Worm (Caenorhabditis elegans) whole organism, young adult: Measurements from ENCODE around the gene T04A8.13.

ENCODE experiments used
- B0035.1 ChIP-seq: sonication (generic microtip); optimal IDR thresholded peaks from 2 replicates; lab custom pipeline; 2016; ENCODE audit warnings: missing genetic modification characterization, mild to moderate bottlenecking, missing compliant biosample characterization, missing genotype, missing genetic modification reagents
- B0261.1 ChIP-seq: sonication (generic microtip); optimal IDR thresholded peaks from 2 replicates; lab custom pipeline; 2016; ENCODE audit warnings: mild to moderate bottlenecking, missing genetic modification characterization, moderate library complexity, missing compliant biosample characterization
- B0336.3 ChIP-seq: fragments of 200-800 bp; sonication (Bioruptor generic); IDR thresholded peaks from 2 replicates; pipeline ENCODE4 v1.3.6; 2022; ENCODE audit warnings: missing genetic modification characterization, missing compliant biosample characterization
- C06A6.2 ChIP-seq: fragments of 200-800 bp; sonication (Bioruptor generic); conservative IDR thresholded peaks from 2 replicates; pipeline ENCODE4 v1.3.6; 2022; ENCODE audit warnings: missing genetic modification characterization, missing compliant biosample characterization
- C17E4.6 ChIP-seq: fragments of 200-800 bp; sonication (Bioruptor generic); IDR thresholded peaks from 2 replicates; pipeline ENCODE4 v1.3.6; 2022; ENCODE audit warnings: missing genetic modification reagents, missing genetic modification characterization, missing compliant biosample characterization
- F22D6.2 ChIP-seq: sonication (generic microtip); optimal IDR thresholded peaks from 2 replicates; lab custom pipeline; 2016; ENCODE audit warnings: mild to moderate bottlenecking, missing genetic modification characterization, missing compliant biosample characterization
- F23B12.7 ChIP-seq: sonication (generic microtip); optimal IDR thresholded peaks from 2 replicates; lab custom pipeline; 2017; ENCODE audit warnings: missing genetic modification characterization, mild to moderate bottlenecking, missing compliant biosample characterization, antibody characterized with exemption, moderate library complexity; ENCODE audit not compliant: insufficient read depth
- F55B11.4 ChIP-seq: sonication (generic microtip); optimal IDR thresholded peaks from 2 replicates; lab custom pipeline; 2016; ENCODE audit warnings: missing compliant biosample characterization, missing genetic modification characterization, borderline replicate concordance; ENCODE audit not compliant: insufficient read depth
- F57C9.4 ChIP-seq: sonication (generic microtip); optimal IDR thresholded peaks from 2 replicates; lab custom pipeline; 2017; ENCODE audit warnings: mild to moderate bottlenecking, missing genetic modification characterization, missing compliant biosample characterization
- T26A5.8 ChIP-seq: sonication (generic microtip); optimal IDR thresholded peaks from 2 replicates; lab custom pipeline; 2016; ENCODE audit warnings: missing genetic modification characterization, missing compliant biosample characterization
- Y53G8AR.9 ChIP-seq: fragments of 200-800 bp; sonication (Bioruptor generic); conservative IDR thresholded peaks from 2 replicates; pipeline ENCODE4 v1.3.6; 2022; ENCODE audit warnings: missing genetic modification reagents, missing genetic modification characterization, missing compliant biosample characterization
- Y67H2A.10 ChIP-seq: fragments of 200-800 bp; sonication (Bioruptor generic); conservative IDR thresholded peaks from 2 replicates; pipeline ENCODE4 v1.3.6; 2022; ENCODE audit warnings: missing genetic modification reagents, missing genetic modification characterization, missing compliant biosample characterization
- Y79H2A.3 ChIP-seq: fragments of 200-800 bp; sonication (Bioruptor generic); conservative IDR thresholded peaks from 2 replicates; pipeline ENCODE4 v1.3.6; 2022; ENCODE audit warnings: missing genetic modification reagents, missing genetic modification characterization, missing compliant biosample characterization
- Y95B8A.8 ChIP-seq: fragments of 200-800 bp; sonication (Bioruptor generic); IDR thresholded peaks from 2 replicates; pipeline ENCODE4 v1.3.6; 2022; ENCODE audit warnings: missing genetic modification reagents, missing genetic modification characterization, missing compliant biosample characterization
- ama-1 ChIP-seq, 3 experiments: fragments of 150-350 bp in 1 of 3; sonication (generic microtip) in 2 of 3; optimal IDR thresholded peaks; 2 replicates each; lab custom pipeline; 2014 to 2018; ENCODE audit warnings: missing biosample characterization in 2 of 3, missing genetic modification characterization in 2 of 3, missing genetic modification reagents in 2 of 3
- aptf-2 ChIP-seq: fragments of 200-800 bp; sonication (Bioruptor generic); conservative IDR thresholded peaks from 2 replicates; pipeline ENCODE4 v1.3.6; 2022; ENCODE audit warnings: missing genetic modification reagents, missing genetic modification characterization, missing compliant biosample characterization
- athp-1 ChIP-seq: sonication (generic microtip); optimal IDR thresholded peaks from 2 replicates; lab custom pipeline; 2017; ENCODE audit warnings: mild to moderate bottlenecking, missing genetic modification characterization, missing compliant biosample characterization
- bed-1 ChIP-seq: fragments of 200-800 bp; sonication (Bioruptor generic); IDR thresholded peaks from 2 replicates; pipeline ENCODE4 v1.3.6; 2022; ENCODE audit warnings: missing genetic modification reagents, missing genetic modification characterization, missing compliant biosample characterization
- bed-2 ChIP-seq: fragments of 200-800 bp; sonication (Bioruptor generic); IDR thresholded peaks from 2 replicates; pipeline ENCODE4 v1.3.6; 2022; ENCODE audit warnings: missing genetic modification reagents, missing genetic modification characterization, missing compliant biosample characterization
- cebp-1 ChIP-seq, 2 experiments: fragments of 200-800 bp in 1 of 2; sonication (Bioruptor generic) in 1 of 2; sonication (generic microtip) in 1 of 2; IDR thresholded peaks in 1 of 2; optimal IDR thresholded peaks in 1 of 2; 2 replicates each; pipeline versions ENCODE4 v1.3.6 to Lab custom; 2017 to 2022; ENCODE audit warnings: missing compliant biosample characterization in 2 of 2, missing genetic modification characterization in 2 of 2, mild to moderate bottlenecking in 1 of 2, missing genetic modification reagents in 1 of 2, moderate library complexity in 1 of 2
- dpl-1 ChIP-seq: fragments of 150-350 bp; optimal IDR thresholded peaks from 2 replicates; lab custom pipeline; 2014; ENCODE audit warnings: missing biosample characterization, missing genetic modification reagents, missing genetic modification characterization
- egl-44 ChIP-seq: fragments of 200-800 bp; sonication (Bioruptor generic); IDR thresholded peaks from 2 replicates; pipeline ENCODE4 v1.3.6; 2022; ENCODE audit warnings: missing genetic modification reagents, missing genetic modification characterization, missing compliant biosample characterization
- egrh-3 ChIP-seq: fragments of 200-800 bp; sonication (Bioruptor generic); IDR thresholded peaks from 2 replicates; pipeline ENCODE4 v1.3.6; 2022; ENCODE audit warnings: missing genetic modification reagents, missing genetic modification characterization, missing compliant biosample characterization
- hlh-12 ChIP-seq: sonication (generic microtip); optimal IDR thresholded peaks from 2 replicates; lab custom pipeline; 2016; ENCODE audit warnings: missing genetic modification characterization, missing compliant biosample characterization
- hmg-20 ChIP-seq: fragments of 200-800 bp; sonication (Bioruptor generic); IDR thresholded peaks from 2 replicates; pipeline ENCODE4 v1.3.6; 2022; ENCODE audit warnings: missing genetic modification reagents, missing genetic modification characterization, missing compliant biosample characterization
- lin-26 ChIP-seq: fragments of 200-800 bp; sonication (Bioruptor generic); IDR thresholded peaks from 2 replicates; pipeline ENCODE4 v1.3.6; 2022; ENCODE audit warnings: missing genetic modification reagents, missing genetic modification characterization, missing compliant biosample characterization
- lin-40 ChIP-seq: sonication (generic microtip); optimal IDR thresholded peaks from 2 replicates; lab custom pipeline; 2016; ENCODE audit warnings: missing genetic modification characterization, mild to moderate bottlenecking, missing compliant biosample characterization, missing genotype, missing genetic modification reagents
- lsy-27 ChIP-seq: sonication (generic microtip); optimal IDR thresholded peaks from 2 replicates; lab custom pipeline; 2017; ENCODE audit warnings: missing genetic modification characterization, mild to moderate bottlenecking, missing compliant biosample characterization, antibody characterized with exemption, missing genotype, borderline replicate concordance; ENCODE audit not compliant: insufficient read depth
- madf-3 ChIP-seq: fragments of 200-800 bp; sonication (Bioruptor generic); IDR thresholded peaks from 2 replicates; pipeline ENCODE4 v1.3.6; 2022; ENCODE audit warnings: missing genetic modification reagents, missing genetic modification characterization, missing compliant biosample characterization
- nfya-2 ChIP-seq: fragments of 200-800 bp; sonication (Bioruptor generic); IDR thresholded peaks from 2 replicates; pipeline ENCODE4 v1.3.6; 2022; ENCODE audit warnings: missing genetic modification reagents, missing genetic modification characterization, missing compliant biosample characterization
- nfyb-1 ChIP-seq: fragments of 200-800 bp; sonication (Bioruptor generic); IDR thresholded peaks from 2 replicates; pipeline ENCODE4 v1.3.6; 2022; ENCODE audit warnings: missing genetic modification reagents, missing genetic modification characterization, missing compliant biosample characterization
- nhr-179 ChIP-seq: sonication (generic microtip); optimal IDR thresholded peaks from 2 replicates; lab custom pipeline; 2016; ENCODE audit warnings: mild to moderate bottlenecking, missing genetic modification characterization, missing compliant biosample characterization
- nhr-27 ChIP-seq: fragments of 200-800 bp; sonication (Bioruptor generic); optimal IDR thresholded peaks from 2 replicates; lab custom pipeline; 2018; ENCODE audit warnings: mild to moderate bottlenecking, missing genetic modification characterization, moderate library complexity, missing compliant biosample characterization
- nhr-80 ChIP-seq: sonication (generic microtip); optimal IDR thresholded peaks from 2 replicates; lab custom pipeline; 2016; ENCODE audit warnings: missing genetic modification characterization, missing compliant biosample characterization
- pha-4 ChIP-seq: fragments of 150-350 bp; sonication (generic microtip); optimal IDR thresholded peaks from 2 replicates; lab custom pipeline; 2014; ENCODE audit warnings: missing biosample characterization, missing genetic modification reagents, missing genetic modification characterization
- rec-8 ChIP-seq, 2 experiments: sonication (generic microtip); optimal IDR thresholded peaks; 2 replicates each; lab custom pipeline; 2016; ENCODE audit warnings: mild to moderate bottlenecking in 2 of 2, missing genetic modification characterization in 2 of 2, missing genetic modification reagents in 2 of 2, missing genotype in 2 of 2, missing biosample characterization in 1 of 2, missing compliant biosample characterization in 1 of 2, moderate library complexity in 1 of 2
- repo-1 ChIP-seq: sonication (generic microtip); optimal IDR thresholded peaks from 2 replicates; lab custom pipeline; 2017; ENCODE audit warnings: mild to moderate bottlenecking, missing genetic modification characterization, missing compliant biosample characterization
- sea-2 ChIP-seq: fragments of 200-800 bp; sonication (Bioruptor generic); IDR thresholded peaks from 2 replicates; pipeline ENCODE4 v1.3.6; 2022; ENCODE audit warnings: missing genetic modification characterization, missing compliant biosample characterization
- snpc-4 ChIP-seq, 5 experiments: fragments of 150-350 bp in 1 of 5; sonication (generic microtip) in 4 of 5; optimal IDR thresholded peaks; 2 replicates each; lab custom pipeline; 2014 to 2018; ENCODE audit warnings: missing genetic modification characterization in 5 of 5, missing biosample characterization in 3 of 5, antibody characterized with exemption in 2 of 5, mild to moderate bottlenecking in 2 of 5, missing compliant biosample characterization in 2 of 5, missing genotype in 2 of 5, moderate library complexity in 2 of 5, missing genetic modification reagents in 1 of 5
- tlf-1 ChIP-seq: fragments of 200-800 bp; sonication (Bioruptor generic); optimal IDR thresholded peaks from 2 replicates; lab custom pipeline; 2018; ENCODE audit warnings: mild to moderate bottlenecking, missing genetic modification characterization, missing compliant biosample characterization
- unc-130 ChIP-seq: sonication (generic microtip); optimal IDR thresholded peaks from 2 replicates; lab custom pipeline; 2016; ENCODE audit warnings: missing genetic modification reagents, missing genetic modification characterization, missing compliant biosample characterization
- unc-62 ChIP-seq: fragments of 150-350 bp; optimal IDR thresholded peaks from 2 replicates; lab custom pipeline; 2014; ENCODE audit warnings: missing biosample characterization, missing genetic modification reagents, missing genetic modification characterization
- zfh-2 ChIP-seq: fragments of 200-800 bp; sonication (Bioruptor generic); conservative IDR thresholded peaks from 2 replicates; pipeline ENCODE4 v1.3.6; 2022; ENCODE audit warnings: missing genetic modification reagents, missing genetic modification characterization, missing compliant biosample characterization
- ztf-22 ChIP-seq: fragments of 200-800 bp; sonication (Bioruptor generic); optimal IDR thresholded peaks from 2 replicates; lab custom pipeline; 2018; ENCODE audit warnings: mild to moderate bottlenecking, missing genetic modification characterization, moderate library complexity, missing compliant biosample characterization
- ztf-26 ChIP-seq: sonication (generic microtip); optimal IDR thresholded peaks from 2 replicates; lab custom pipeline; 2017; ENCODE audit warnings: missing genetic modification characterization, missing compliant biosample characterization
- ztf-3 ChIP-seq: fragments of 200-800 bp; sonication (Bioruptor generic); optimal IDR thresholded peaks from 2 replicates; lab custom pipeline; 2018; ENCODE audit warnings: mild to moderate bottlenecking, missing genetic modification characterization, missing compliant biosample characterization

Gene T04A8.13

DNA sequence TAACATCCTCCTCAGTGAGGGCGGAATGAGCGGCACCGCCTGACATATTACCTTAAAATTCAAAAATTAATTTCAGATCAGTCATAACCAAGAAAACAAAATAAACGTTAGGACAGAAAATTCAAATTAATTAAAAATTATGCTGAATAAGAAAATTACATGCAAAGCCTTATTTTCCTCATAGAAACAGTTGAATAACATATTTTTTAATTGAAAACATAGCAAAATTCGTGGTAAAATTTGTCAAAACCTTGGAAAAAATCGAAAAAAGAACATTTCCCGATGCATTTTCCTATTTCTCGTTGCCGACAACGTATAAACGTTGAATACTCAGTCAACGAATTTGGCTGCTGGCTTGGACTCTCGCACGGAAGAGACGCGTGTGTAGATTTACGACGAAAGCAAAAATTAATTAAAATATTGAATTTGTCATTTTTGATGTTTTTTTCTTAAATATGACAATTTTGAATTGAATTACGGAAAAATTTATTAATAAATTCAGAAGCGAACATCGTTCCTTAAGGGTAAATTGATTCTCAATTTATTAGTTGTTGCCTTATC lies 47.3 kb downstream of the T04A8.13 start, which contains the start of the genes rps-0 and rbg-3 (continued):
- TF ChIP-seq F55B11.4 (tag; lab: Kevin White, UChicago) (no peak), zfh-2 (GFP tag; lab: Robert Waterston, UW) (no peak), nhr-80 (tag; lab: Kevin White, UChicago) (peak; percentile 37), lin-40 (peak; percentile 85), B0035.1 (no peak), bed-1 (GFP tag; lab: Robert Waterston, UW) (no peak), sea-2 (no peak), C17E4.6 (GFP tag; lab: Robert Waterston, UW) (peak; percentile 46; the same call in 1 of the 2 replicates), Y95B8A.8 (GFP tag; lab: Robert Waterston, UW) (0 out of 2 replicates have a peak, but pooled peaks have one; percentile 30), Y53G8AR.9 (GFP tag; lab: Robert Waterston, UW) (peak; percentile 58; the same call in 1 of the 2 replicates), hmg-20 (GFP tag; lab: Robert Waterston, UW) (no peak), athp-1 (tag; lab: Kevin White, UChicago) (no peak), tlf-1 (GFP tag; lab: Kevin White, UChicago) (peak; percentile 88), ama-1 (optimal IDR thresholded peaks at IDR 0.05; lab: Kevin White, UChicago) (no peak), ama-1 (GFP tag; optimal IDR thresholded peaks at IDR 0.05; lab: Kevin White, UChicago) (no peak), B0336.3 (GFP tag; lab: Robert Waterston, UW) (0 out of 2 replicates have a peak, but pooled peaks have one; percentile 35), hlh-12 (tag; lab: Kevin White, UChicago) (no peak), unc-130 (GFP tag; lab: Kevin White, UChicago) (peak; percentile 44), unc-62 (no peak), ztf-3 (no peak), F57C9.4 (tag; lab: Kevin White, UChicago) (no peak), ztf-22 (GFP tag; lab: Kevin White, UChicago) (no peak), C06A6.2 (GFP tag; lab: Robert Waterston, UW) (no peak; the same call in 1 of the 2 replicates), nfya-2 (GFP tag; lab: Robert Waterston, UW) (no peak), lsy-27 (tag; lab: Kevin White, UChicago) (no peak), Y67H2A.10 (GFP tag; lab: Robert Waterston, UW) (peak; percentile 57; the same call in 1 of the 2 replicates), lin-26 (GFP tag; lab: Robert Waterston, UW) (no peak), egrh-3 (no peak), egl-44 (no peak), madf-3 (GFP tag; lab: Robert Waterston, UW) (0 out of 2 replicates have a peak, but pooled peaks have one; percentile 36), bed-2 (GFP tag; lab: Robert Waterston, UW) (no peak), T26A5.8 (tag; lab: Kevin White, UChicago) (no peak), nhr-179 (tag; lab: Kevin White, UChicago) (no peak), repo-1 (tag; lab: Kevin White, UChicago) (no peak), cebp-1 (GFP tag; IDR thresholded peaks at IDR 0.05; lab: Robert Waterston, UW) (no peak), cebp-1 (tag; optimal IDR thresholded peaks at IDR 0.05; lab: Kevin White, UChicago) (peak; percentile 80), dpl-1 (peak; percentile 75), rec-8 (tag; optimal IDR thresholded peaks at IDR 0.05; lab: Kevin White, UChicago) (no peak), ztf-26 (peak; percentile 20), nfyb-1 (GFP tag; lab: Robert Waterston, UW) (peak; percentile 86), F23B12.7 (peak; percentile 94), snpc-4 (GFP tag; optimal IDR thresholded peaks at IDR 0.05; lab: Kevin White, UChicago) (no peak), snpc-4 (tag; optimal IDR thresholded peaks at IDR 0.05; lab: Kevin White, UChicago) (peak in 3 of 4 experiments; percentile 53 to 74 (median 61)), Y79H2A.3 (GFP tag; lab: Robert Waterston, UW) (no peak), nhr-27 (no peak), B0261.1 (tag; lab: Kevin White, UChicago) (no peak), pha-4 (peak; percentile 84), F22D6.2 (tag; lab: Kevin White, UChicago) (no peak), aptf-2 (GFP tag; lab: Robert Waterston, UW) (no peak)
